Fruit fly (Drosophila melanogaster): ENCODE data around the gene Xport-B.

Xport-B gene

DNA sequence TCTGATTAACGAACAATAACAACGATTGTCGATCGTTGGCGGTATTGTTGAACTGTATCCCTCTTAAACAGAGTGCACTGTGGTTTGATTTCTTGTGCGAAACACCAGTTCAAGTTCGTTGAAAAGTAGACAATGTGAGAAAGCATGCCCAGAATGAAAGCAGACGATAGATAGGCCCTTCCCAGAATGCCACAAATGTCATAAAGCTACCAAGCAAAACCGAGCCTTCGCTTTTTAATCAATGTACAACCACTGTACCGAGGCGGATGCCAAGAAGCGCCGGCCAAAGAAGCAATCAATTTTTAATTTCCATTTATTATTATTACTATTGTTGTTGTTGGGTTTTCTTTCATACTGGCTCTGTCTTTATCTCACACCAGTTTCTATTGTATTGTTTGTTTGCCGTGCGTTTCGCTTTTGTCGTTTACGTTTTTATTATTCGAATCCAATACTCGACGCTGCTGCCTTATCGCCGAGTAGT lies 6.3 kb downstream of the Xport-B start (continued):
- peak; percentile 89 for TF ChIP-seq esn (GFP tag; optimal IDR thresholded peaks at IDR 0.05)
- TF ChIP-seq svp (GFP tag) = peak; percentile 95
- TF ChIP-seq ss (GFP tag; optimal IDR thresholded peaks at IDR 0.05) = peak in 1 of 2 experiments; percentile 42
- TF ChIP-seq dsx (GFP tag; optimal IDR thresholded peaks at IDR 0.05; ENCODE audit: poor library complexity, severe bottlenecking) = peak; percentile 51
- TF ChIP-seq Met (GFP tag; optimal IDR thresholded peaks at IDR 0.05) = peak; percentile 71
- TF ChIP-seq CG15336 (GFP tag; IDR thresholded peaks at IDR 0.05) = peak; percentile 87
- peak; percentile 88 for TF ChIP-seq Hr39 (GFP tag; optimal IDR thresholded peaks at IDR 0.05)
- TF ChIP-seq CG6163 (GFP tag; IDR thresholded peaks at IDR 0.05) = peak; percentile 90
- TF ChIP-seq CG31627 (GFP tag; optimal IDR thresholded peaks at IDR 0.05) = peak; percentile 86
- TF ChIP-seq Sox14 (GFP tag; optimal IDR thresholded peaks at IDR 0.05) = peak; percentile 92
- TF ChIP-seq Hr38 (GFP tag; optimal IDR thresholded peaks at IDR 0.05) = no peak
- TF ChIP-seq Eip78C (GFP tag) = peak; percentile 95
- TF ChIP-seq net (GFP tag; optimal IDR thresholded peaks at IDR 0.05) = peak; percentile 84
- peak; percentile 84 for TF ChIP-seq CG32006 (GFP tag; optimal IDR thresholded peaks at IDR 0.05)
- TF ChIP-seq salr (GFP tag; optimal IDR thresholded peaks at IDR 0.05) = peak; percentile 68
- peak; percentile 77 for TF ChIP-seq CG10669 (GFP tag; optimal IDR thresholded peaks at IDR 0.05)
- peak; percentile 67 for TF ChIP-seq dac (GFP tag; optimal IDR thresholded peaks at IDR 0.05)
- TF ChIP-seq vri (GFP tag; optimal IDR thresholded peaks at IDR 0.05) = peak; percentile 82
- TF ChIP-seq CG7368 (GFP tag; optimal IDR thresholded peaks at IDR 0.05) = peak; percentile 80
- TF ChIP-seq Smox (GFP tag; optimal IDR thresholded peaks at IDR 0.05) = peak; percentile 86
- peak; percentile 90 for TF ChIP-seq eg (GFP tag; IDR thresholded peaks at IDR 0.05)
- TF ChIP-seq Lpt (GFP tag; optimal IDR thresholded peaks at IDR 0.05) = peak; percentile 73
- TF ChIP-seq Eip75B (GFP tag; optimal IDR thresholded peaks at IDR 0.05) = peak; percentile 79
- TF ChIP-seq CG11902 (GFP tag; optimal IDR thresholded peaks at IDR 0.05) = peak; percentile 82
- peak; percentile 85 for TF ChIP-seq CG34406 (GFP tag; optimal IDR thresholded peaks at IDR 0.05)

DNA sequence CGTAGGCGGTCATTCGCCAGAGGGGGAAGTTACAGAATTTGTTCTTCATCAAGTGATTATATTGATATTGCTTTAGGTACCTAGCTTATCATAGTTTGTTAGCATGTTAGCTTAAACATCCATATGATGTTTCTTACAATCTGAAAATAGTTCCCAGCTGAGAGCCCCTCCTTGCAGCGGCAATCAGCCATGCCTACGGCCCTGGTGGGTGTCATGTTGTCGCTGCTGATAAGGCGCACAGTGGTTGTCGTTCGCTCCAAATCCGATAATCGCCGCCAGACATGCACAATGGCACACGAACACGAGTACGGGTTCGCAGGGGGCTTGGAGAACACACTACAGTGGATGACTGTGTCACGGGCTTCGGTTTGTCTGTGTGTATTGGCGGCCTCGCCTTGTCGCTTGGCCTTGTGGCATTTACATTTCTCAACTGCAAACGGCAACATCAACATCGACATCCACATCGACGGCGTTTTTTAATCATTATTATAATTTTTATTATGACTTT lies 9.2 kb downstream of the Xport-B start:
- TF ChIP-seq Sox102F (GFP tag; optimal IDR thresholded peaks at IDR 0.05) (peak; percentile 90), CG8632 (GFP tag; optimal IDR thresholded peaks at IDR 0.05) (peak; percentile 83), Ets96B (tag; optimal IDR thresholded peaks at IDR 0.05) (peak; percentile 80), OdsH (GFP tag; optimal IDR thresholded peaks at IDR 0.05) (peak; percentile 92), Gug (GFP tag; IDR thresholded peaks at IDR 0.05) (peak; percentile 81), Blimp-1 (GFP tag; optimal IDR thresholded peaks at IDR 0.05) (peak; percentile 59), CG11902 (GFP tag; optimal IDR thresholded peaks at IDR 0.05) (peak; percentile 87), CG11294 (GFP tag; IDR thresholded peaks at IDR 0.05) (peak; percentile 84), CG8119 (GFP tag; IDR thresholded peaks at IDR 0.05) (peak; percentile 86), pdm3 (GFP tag; optimal IDR thresholded peaks at IDR 0.05) (peak; percentile 92), Hr4 (GFP tag; optimal IDR thresholded peaks at IDR 0.05) (peak; percentile 86), CG10631 (GFP tag; optimal IDR thresholded peaks at IDR 0.05) (peak; percentile 81), Sox14 (GFP tag; optimal IDR thresholded peaks at IDR 0.05) (peak; percentile 89), CG6792 (GFP tag; optimal IDR thresholded peaks at IDR 0.05) (peak; percentile 90), net (GFP tag; optimal IDR thresholded peaks at IDR 0.05) (peak; percentile 86), topi (GFP tag; optimal IDR thresholded peaks at IDR 0.05) (peak; percentile 84), CG6163 (GFP tag; IDR thresholded peaks at IDR 0.05) (peak; percentile 91), CG11762 (GFP tag; optimal IDR thresholded peaks at IDR 0.05; ENCODE audit: insufficient read depth) (peak; percentile 82), esn (GFP tag; optimal IDR thresholded peaks at IDR 0.05) (peak; percentile 93), CG3919 (GFP tag; optimal IDR thresholded peaks at IDR 0.05) (peak; percentile 87), CG3032 (tag; optimal IDR thresholded peaks at IDR 0.05) (peak; percentile 81), Met (GFP tag; optimal IDR thresholded peaks at IDR 0.05) (peak; percentile 87), spab (GFP tag; optimal IDR thresholded peaks at IDR 0.05) (peak; percentile 86), achi (GFP tag; optimal IDR thresholded peaks at IDR 0.05) (peak; percentile 87), CG6808 (GFP tag; optimal IDR thresholded peaks at IDR 0.05) (peak; percentile 80), eg (GFP tag; IDR thresholded peaks at IDR 0.05) (peak; percentile 91), salr (GFP tag; optimal IDR thresholded peaks at IDR 0.05) (peak; percentile 70 to 77), CG16779 (tag; optimal IDR thresholded peaks at IDR 0.05) (peak; percentile 68), ss (GFP tag; optimal IDR thresholded peaks at IDR 0.05) (peak; percentile 61 to 76), Ets21C (GFP tag; optimal IDR thresholded peaks at IDR 0.05) (peak; percentile 89), CG31627 (GFP tag; optimal IDR thresholded peaks at IDR 0.05) (peak; percentile 95), dsx (GFP tag; optimal IDR thresholded peaks at IDR 0.05; ENCODE audit: poor library complexity, severe bottlenecking) (peak; percentile 64), CG4318 (GFP tag; optimal IDR thresholded peaks at IDR 0.05) (no peak), CG6276 (GFP tag; optimal IDR thresholded peaks at IDR 0.05) (peak; percentile 74)
